Fruit fly (Drosophila melanogaster): ENCODE measurements around the gene Atg1.

Gene Atg1

DNA sequence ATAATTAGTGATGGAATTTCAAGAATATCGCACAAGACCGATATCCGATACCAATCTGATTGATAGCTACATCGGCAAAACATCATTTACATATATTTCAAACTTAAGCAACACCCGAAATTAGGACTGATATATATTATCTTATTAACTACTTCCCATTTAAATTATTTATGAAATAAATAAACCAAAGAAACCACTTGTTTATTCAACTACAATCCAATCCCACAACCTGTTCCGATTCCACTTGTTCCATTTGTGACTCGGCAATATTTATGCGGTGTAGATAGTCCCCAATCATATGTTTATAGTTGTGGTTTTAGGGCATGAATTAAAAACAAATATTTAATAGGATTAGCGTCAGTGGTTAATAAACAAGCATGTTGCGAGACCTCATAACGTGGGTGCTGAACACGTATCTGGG, 50.1 kb downstream of the Atg1 start, which contains the start of the genes CG10973 and Vps13D (continued):
- TF ChIP-seq fru (optimal IDR thresholded peaks at IDR 0.05) (no peak), shn (GFP tag; optimal IDR thresholded peaks at IDR 0.05) (no peak), MTF-1 (GFP tag; optimal IDR thresholded peaks at IDR 0.05; ENCODE audit: borderline replicate concordance) (peak; percentile 84), CG13424 (tag; optimal IDR thresholded peaks at IDR 0.05) (peak; percentile 80), CG10147 (GFP tag; optimal IDR thresholded peaks at IDR 0.05) (no peak), HLH3B (GFP tag; IDR thresholded peaks at IDR 0.05) (no peak; the same call in 1 of the 2 replicates), amos (GFP tag; IDR thresholded peaks at IDR 0.05; ENCODE audit: partially characterized antibody) (peak; percentile 88), CG17385 (GFP tag; optimal IDR thresholded peaks at IDR 0.05) (no peak), pnt (GFP tag; optimal IDR thresholded peaks at IDR 0.05) (no peak), CG15479 (GFP tag; optimal IDR thresholded peaks at IDR 0.05) (no peak), Doc3 (GFP tag; IDR thresholded peaks at IDR 0.05; ENCODE audit: partially characterized antibody) (peak; percentile 88), dimm (GFP tag; IDR thresholded peaks at IDR 0.05) (no peak), CG5180 (GFP tag; optimal IDR thresholded peaks at IDR 0.05) (no peak), Dip2 (GFP tag; IDR thresholded peaks at IDR 0.05) (no peak), CG12744 (GFP tag; optimal IDR thresholded peaks at IDR 0.05) (no peak), CG3726 (GFP tag; IDR thresholded peaks at IDR 0.05) (no peak), lov (optimal IDR thresholded peaks at IDR 0.05) (no peak), lov (GFP tag; IDR thresholded peaks at IDR 0.05) (no peak), otp (GFP tag; IDR thresholded peaks at IDR 0.05) (no peak), Hmr (GFP tag; optimal IDR thresholded peaks at IDR 0.05) (no peak), CHES-1-like (GFP tag; optimal IDR thresholded peaks at IDR 0.05) (peak; percentile 33), Oaz (GFP tag; IDR thresholded peaks at IDR 0.05) (no peak), CG2875 (GFP tag; optimal IDR thresholded peaks at IDR 0.05) (peak; percentile 81), Bteb2 (GFP tag; optimal IDR thresholded peaks at IDR 0.05) (peak; percentile 27), knrl (GFP tag; IDR thresholded peaks at IDR 0.05; ENCODE audit: partially characterized antibody) (peak; percentile 93), wor (GFP tag; IDR thresholded peaks at IDR 0.05) (no peak), chm (GFP tag; IDR thresholded peaks at IDR 0.05) (no peak), Poxn (GFP tag; IDR thresholded peaks at IDR 0.05) (no peak), CG32767 (GFP tag; IDR thresholded peaks at IDR 0.05) (no peak), gfzf (GFP tag; optimal IDR thresholded peaks at IDR 0.05) (peak; percentile 39), CG31365 (tag; optimal IDR thresholded peaks at IDR 0.05) (peak; percentile 62), CG4360 (GFP tag; IDR thresholded peaks at IDR 0.05) (peak; percentile 41; the same call in 1 of the 2 replicates), CG7839 (tag; optimal IDR thresholded peaks at IDR 0.05) (no peak), Rx (GFP tag; IDR thresholded peaks at IDR 0.05) (no peak), Mes4 (GFP tag; optimal IDR thresholded peaks at IDR 0.05) (no peak), tgo (GFP tag; IDR thresholded peaks at IDR 0.05) (no peak; the same call in 2 of the 3 replicates), CG12219 (GFP tag; optimal IDR thresholded peaks at IDR 0.05) (no peak), abd-A (tag; optimal IDR thresholded peaks at IDR 0.05) (no peak), Sry-δ (GFP tag; optimal IDR thresholded peaks at IDR 0.05) (peak; percentile 86), CG16863 (GFP tag; optimal IDR thresholded peaks at IDR 0.05) (peak; percentile 27), crp (GFP tag; optimal IDR thresholded peaks at IDR 0.05) (peak; percentile 75 to 94), seq (GFP tag; IDR thresholded peaks at IDR 0.05) (peak; percentile 67), CG10543 (GFP tag; optimal IDR thresholded peaks at IDR 0.05) (no peak), ase (GFP tag; IDR thresholded peaks at IDR 0.05) (no peak), btn (GFP tag; optimal IDR thresholded peaks at IDR 0.05) (no peak), phol (tag; optimal IDR thresholded peaks at IDR 0.05) (no peak), CG34376 (GFP tag; optimal IDR thresholded peaks at IDR 0.05) (no peak), CG6272 (GFP tag; IDR thresholded peaks at IDR 0.05) (no peak), yki (optimal IDR thresholded peaks at IDR 0.05) (no peak), dysf (GFP tag; IDR thresholded peaks at IDR 0.05) (peak; percentile 25; the same call in 1 of the 3 replicates), CG10209 (GFP tag; optimal IDR thresholded peaks at IDR 0.05) (no peak), Neu2 (GFP tag; optimal IDR thresholded peaks at IDR 0.05; ENCODE audit: borderline replicate concordance) (no peak)

Data from whole organism, embryonic.